Worm (Caenorhabditis elegans): ENCODE measurements around the gene M88.4.

M88.4 gene

DNA sequence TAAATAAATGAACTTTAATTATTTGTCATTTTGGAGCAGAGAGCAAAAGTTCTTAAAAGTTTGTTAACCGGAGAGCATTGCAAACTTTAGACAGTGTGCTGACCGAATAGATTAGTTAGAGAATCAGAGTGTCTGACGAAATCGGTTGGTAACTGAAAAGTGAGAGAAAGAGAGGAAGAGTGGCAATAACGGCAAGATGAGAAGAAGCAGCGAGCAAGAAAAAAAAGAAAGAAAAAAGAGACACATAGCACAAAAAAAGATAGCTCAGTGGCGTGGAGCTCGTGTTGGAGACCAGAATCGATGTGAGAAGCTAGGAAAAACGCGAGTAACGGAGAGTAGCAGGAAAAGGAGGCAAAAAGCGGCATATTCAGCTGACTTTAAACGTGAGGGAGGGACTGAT is 44.5 kb upstream of the M88.4 start (continued):
- TF ChIP-seq unc-130 (GFP tag; optimal IDR thresholded peaks at IDR 0.05) (no peak), Y48G9A.11 (GFP tag; IDR thresholded peaks at IDR 0.05) (no peak), mes-2 (tag; optimal IDR thresholded peaks at IDR 0.05; ENCODE audit: poor library complexity, severe bottlenecking) (peak; percentile 32), nhr-10 (tag; optimal IDR thresholded peaks at IDR 0.05) (no peak), mxl-2 (GFP tag; conservative IDR thresholded peaks at IDR 0.05) (no peak), ceh-62 (tag; optimal IDR thresholded peaks at IDR 0.05) (no peak), nhr-28 (tag; optimal IDR thresholded peaks at IDR 0.05) (peak; percentile 51), tag-97 (GFP tag; IDR thresholded peaks at IDR 0.05) (no peak), arid-1 (GFP tag; conservative IDR thresholded peaks at IDR 0.05) (no peak), mxl-3 (GFP tag; optimal IDR thresholded peaks at IDR 0.05) (peak; percentile 3), lin-1 (GFP tag; IDR thresholded peaks at IDR 0.05) (no peak), lir-3 (tag; optimal IDR thresholded peaks at IDR 0.05) (no peak), zip-2 (tag; optimal IDR thresholded peaks at IDR 0.05) (no peak), nhr-11 (tag; optimal IDR thresholded peaks at IDR 0.05) (peak; percentile 49), sdz-12 (GFP tag; optimal IDR thresholded peaks at IDR 0.05) (no peak), ZK337.2 (GFP tag; IDR thresholded peaks at IDR 0.05) (no peak), madf-9 (GFP tag; conservative IDR thresholded peaks at IDR 0.05) (no peak), ceh-82 (tag; optimal IDR thresholded peaks at IDR 0.05) (no peak), ceh-44 (GFP tag; IDR thresholded peaks at IDR 0.05) (no peak), nhr-76 (tag; optimal IDR thresholded peaks at IDR 0.05) (no peak), set-16 (GFP tag; IDR thresholded peaks at IDR 0.05) (no peak), ZK546.5 (tag; optimal IDR thresholded peaks at IDR 0.05) (no peak)

DNA sequence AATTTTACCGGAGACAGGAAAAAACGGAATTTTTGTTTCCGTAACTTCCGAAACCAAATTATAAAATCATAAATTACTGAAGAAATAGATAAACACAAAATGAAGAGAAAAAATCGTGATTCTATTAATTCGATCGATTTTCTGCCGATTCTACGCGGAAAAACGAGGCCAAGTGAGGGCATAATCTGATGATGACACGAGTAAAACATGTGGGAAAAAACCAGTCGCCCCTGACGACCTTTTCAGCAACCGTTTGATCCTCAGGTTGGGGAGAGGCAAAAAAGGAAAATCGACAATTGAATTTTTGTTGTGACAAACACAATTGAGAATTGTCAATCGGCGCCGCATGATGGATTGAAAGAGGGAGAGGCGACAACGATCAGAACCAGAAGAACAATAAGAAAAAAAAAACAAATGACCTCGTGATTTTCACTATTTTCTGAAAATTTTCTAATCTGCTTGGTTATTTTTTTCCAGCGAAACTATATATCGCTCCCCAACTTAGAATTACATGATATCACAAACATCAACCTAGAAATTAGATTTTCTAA is 43.8 kb upstream of the M88.4 start:
- TF ChIP-seq mxl-3 (GFP tag; optimal IDR thresholded peaks at IDR 0.05) (peak; percentile 39), jun-1 (tag; optimal IDR thresholded peaks at IDR 0.05) (no peak), attf-4 (tag; optimal IDR thresholded peaks at IDR 0.05) (no peak), arid-1 (GFP tag; conservative IDR thresholded peaks at IDR 0.05) (no peak), lsy-2 (tag; optimal IDR thresholded peaks at IDR 0.05) (no peak), daf-16 (GFP tag; optimal IDR thresholded peaks at IDR 0.05) (no peak), daf-16 (tag; optimal IDR thresholded peaks at IDR 0.05) (peak; percentile 0), mdt-29 (GFP tag; IDR thresholded peaks at IDR 0.05) (0 out of 2 replicates have a peak, but pooled peaks have one; percentile 12), skn-1 (tag; optimal IDR thresholded peaks at IDR 0.05) (no peak), hlh-30 (tag; optimal IDR thresholded peaks at IDR 0.05; ENCODE audit: insufficient read depth) (peak; percentile 56), lin-1 (GFP tag; IDR thresholded peaks at IDR 0.05) (no peak), egl-43 (GFP tag; IDR thresholded peaks at IDR 0.05) (no peak), aha-1 (tag) (peak; percentile 78), dmd-6 (GFP tag; IDR thresholded peaks at IDR 0.05) (peak; percentile 23; the same call in 1 of the 2 replicates)

DNA sequence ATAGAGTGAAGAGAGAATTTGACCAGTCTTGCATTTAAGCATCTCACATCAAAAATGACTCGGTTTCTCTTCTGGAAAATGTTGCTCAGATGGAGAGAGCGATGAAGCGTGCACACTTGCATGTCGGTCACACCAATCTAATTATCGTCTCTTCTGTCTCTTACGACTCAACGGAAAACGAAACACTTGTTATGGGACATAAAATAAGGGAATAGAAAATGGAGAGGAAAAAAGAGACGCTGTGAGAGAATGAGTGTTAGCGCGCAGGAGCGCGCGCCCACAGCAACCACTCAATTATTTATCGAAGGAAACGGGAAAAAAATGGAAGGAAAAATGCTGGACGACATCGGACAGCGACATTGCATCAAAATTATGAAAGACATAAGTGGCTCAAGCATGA is 43.1 kb upstream of the M88.4 start:
- no peak for TF ChIP-seq tra-1 (GFP tag; IDR thresholded peaks at IDR 0.05)
- no peak for TF ChIP-seq aha-1 (tag)
- TF ChIP-seq nhr-77 (tag; optimal IDR thresholded peaks at IDR 0.05) = no peak
- TF ChIP-seq unc-62 (GFP tag; optimal IDR thresholded peaks at IDR 0.05 in 1 of 2) = peak in 1 of 2 experiments; percentile 20
- TF ChIP-seq unc-62 (tag; optimal IDR thresholded peaks at IDR 0.05) = no peak
- TF ChIP-seq fkh-10 (GFP tag; optimal IDR thresholded peaks at IDR 0.05) = peak; percentile 66
- no peak for TF ChIP-seq Y5F2A.4 (GFP tag; optimal IDR thresholded peaks at IDR 0.05)
- TF ChIP-seq rbr-2 (tag; optimal IDR thresholded peaks at IDR 0.05) = no peak
- no peak for TF ChIP-seq jun-1 (tag; optimal IDR thresholded peaks at IDR 0.05)
- TF ChIP-seq nhr-48 (tag; optimal IDR thresholded peaks at IDR 0.05) = no peak
- TF ChIP-seq F10B5.3 (tag; optimal IDR thresholded peaks at IDR 0.05) = no peak
- TF ChIP-seq dmd-8 (GFP tag; IDR thresholded peaks at IDR 0.05) = no peak
- TF ChIP-seq nhr-28 (tag; optimal IDR thresholded peaks at IDR 0.05) = no peak
- TF ChIP-seq hif-1 (tag; optimal IDR thresholded peaks at IDR 0.05) = peak in 1 of 2 experiments; percentile 3
- TF ChIP-seq zag-1 (tag; optimal IDR thresholded peaks at IDR 0.05) = no peak
- TF ChIP-seq dpl-1 (GFP tag; optimal IDR thresholded peaks at IDR 0.05) = no peak
- no peak for TF ChIP-seq set-16 (GFP tag; IDR thresholded peaks at IDR 0.05)
- peak; percentile 39; the same call in 1 of the 2 replicates for TF ChIP-seq hmg-1.1 (GFP tag; IDR thresholded peaks at IDR 0.05)
- no peak for TF ChIP-seq ZK546.5 (tag; optimal IDR thresholded peaks at IDR 0.05)
- no peak for TF ChIP-seq madf-5 (GFP tag; IDR thresholded peaks at IDR 0.05)
- peak; percentile 66 for TF ChIP-seq egl-43 (GFP tag; IDR thresholded peaks at IDR 0.05)
- peak; percentile 39; the same call in 1 of the 2 replicates for TF ChIP-seq vab-7 (GFP tag; IDR thresholded peaks at IDR 0.05)
- TF ChIP-seq mxl-2 (GFP tag; conservative IDR thresholded peaks at IDR 0.05) = no peak
- peak; percentile 33 for TF ChIP-seq mep-1 (tag; optimal IDR thresholded peaks at IDR 0.05)

All from whole organism, L4 larva.